Fruit fly (Drosophila melanogaster) whole organism, adult: ENCODE data around the gene Nab2.

Experiments used
- CG12768 ChIP-seq: fragments of 200-800 bp; sonication (Bioruptor generic); optimal IDR thresholded peaks from 2 replicates; lab custom pipeline; 2017; ENCODE audit warnings: missing biosample characterization, missing genetic modification characterization, mild to moderate bottlenecking, moderate library complexity, missing genetic modification reagents
- CG14711 ChIP-seq: fragments of 200-800 bp; sonication (Bioruptor generic); optimal IDR thresholded peaks from 2 replicates; lab custom pipeline; 2018; ENCODE audit warnings: missing biosample characterization, mild to moderate bottlenecking, missing genetic modification characterization, moderate library complexity
- CG1620 ChIP-seq: fragments of 200-800 bp; sonication (Bioruptor generic); optimal IDR thresholded peaks from 2 replicates; lab custom pipeline; 2016; ENCODE audit warnings: missing biosample characterization, missing genetic modification characterization
- CG33017 ChIP-seq: fragments of 200-800 bp; sonication (Bioruptor generic); optimal IDR thresholded peaks from 2 replicates; lab custom pipeline; 2018; ENCODE audit warnings: missing biosample characterization, mild to moderate bottlenecking, missing genetic modification characterization, moderate library complexity
- CG5204 ChIP-seq: fragments of 200-800 bp; sonication (Bioruptor generic); optimal IDR thresholded peaks from 2 replicates; lab custom pipeline; 2016; ENCODE audit warnings: missing biosample characterization, missing genetic modification characterization
- CG7045 ChIP-seq: fragments of 200-800 bp; sonication (Bioruptor generic); optimal IDR thresholded peaks from 2 replicates; lab custom pipeline; 2017; ENCODE audit warnings: missing biosample characterization, mild to moderate bottlenecking, missing genetic modification characterization
- CG7101 ChIP-seq: fragments of 200-800 bp; sonication (Bioruptor generic); optimal IDR thresholded peaks from 2 replicates; lab custom pipeline; 2018; ENCODE audit warnings: missing biosample characterization, mild to moderate bottlenecking, missing genetic modification characterization, moderate library complexity
- Clk ChIP-seq: fragments of 200-800 bp; sonication (Bioruptor generic); optimal IDR thresholded peaks from 2 replicates; lab custom pipeline; 2017; ENCODE audit warnings: missing biosample characterization, missing genetic modification characterization
- Crg-1 ChIP-seq: fragments of 200-800 bp; sonication (Bioruptor generic); optimal IDR thresholded peaks from 2 replicates; lab custom pipeline; 2016; ENCODE audit warnings: missing biosample characterization, missing genetic modification characterization
- Hr96 ChIP-seq: fragments of 200-800 bp; sonication (Bioruptor generic); optimal IDR thresholded peaks from 2 replicates; lab custom pipeline; 2016; ENCODE audit warnings: missing biosample characterization, missing genetic modification characterization
- Mnt ChIP-seq: fragments of 200-800 bp; sonication (Bioruptor generic); optimal IDR thresholded peaks from 2 replicates; lab custom pipeline; 2016; ENCODE audit warnings: missing biosample characterization, mild to moderate bottlenecking, missing genetic modification characterization
- bab1 ChIP-seq: fragments of 200-800 bp; sonication (Bioruptor generic); optimal IDR thresholded peaks from 3 replicates; lab custom pipeline; 2019; ENCODE audit warnings: missing biosample characterization, mild to moderate bottlenecking, missing genetic modification characterization, moderate library complexity
- cic ChIP-seq: fragments of 200-800 bp; sonication (Bioruptor generic); optimal IDR thresholded peaks from 2 replicates; lab custom pipeline; 2017; ENCODE audit warnings: missing biosample characterization, mild to moderate bottlenecking, missing genetic modification characterization, moderate library complexity
- cnc ChIP-seq, 2 experiments: fragments of >200 bp; optimal IDR thresholded peaks; 2 replicates each; lab custom pipeline; 2017
- kay ChIP-seq: fragments of 200-800 bp; sonication (Bioruptor generic); peaks from one replicate; lab custom pipeline; 2016; ENCODE audit warnings: missing biosample characterization, missing genetic modification characterization, borderline replicate concordance
- pad ChIP-seq: fragments of 200-800 bp; sonication (Bioruptor generic); optimal IDR thresholded peaks from 3 replicates; lab custom pipeline; 2017; ENCODE audit warnings: missing biosample characterization, missing genetic modification characterization, mild to moderate bottlenecking, moderate library complexity, missing genetic modification reagents
- tj ChIP-seq: fragments of 200-800 bp; sonication (Bioruptor generic); optimal IDR thresholded peaks from 3 replicates; lab custom pipeline; 2017; ENCODE audit warnings: missing biosample characterization, mild to moderate bottlenecking, missing genetic modification characterization, moderate library complexity
- toe ChIP-seq: fragments of 200-800 bp; sonication (Bioruptor generic); optimal IDR thresholded peaks from 2 replicates; lab custom pipeline; 2016; ENCODE audit warnings: missing biosample characterization, missing genetic modification characterization

The Nab2 gene

DNA sequence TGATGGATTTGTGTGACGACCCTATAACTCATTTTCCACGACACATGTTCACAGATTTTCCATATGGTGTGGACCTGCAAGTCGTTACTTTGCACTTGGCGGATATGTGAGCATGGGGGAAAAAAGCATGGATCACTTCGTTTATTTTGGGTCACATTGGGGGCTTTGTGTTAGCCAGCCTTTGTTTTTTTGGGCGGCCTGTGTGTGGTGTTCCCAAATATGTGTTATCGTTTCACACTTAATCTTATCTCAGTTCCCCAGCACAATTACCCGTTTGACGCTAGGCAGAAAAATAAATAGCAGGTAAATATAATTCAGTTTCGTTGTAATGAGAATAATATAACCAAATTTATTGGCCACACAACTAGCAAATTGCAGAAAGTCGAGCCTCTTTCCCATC lies 49.9 kb downstream of the Nab2 start:
- TF ChIP-seq Crg-1 (GFP tag; lab: Kevin White, UChicago), result no peak
- no peak for TF ChIP-seq Clk
- no peak for TF ChIP-seq cic (GFP tag; lab: Kevin White, UChicago)
- no peak for TF ChIP-seq CG5204 (GFP tag; lab: Kevin White, UChicago)
- TF ChIP-seq bab1, result no peak
- no peak for TF ChIP-seq CG14711 (tag; lab: Kevin White, UChicago)
- no peak for TF ChIP-seq CG7101
- no peak for TF ChIP-seq CG1620 (GFP tag; lab: Kevin White, UChicago)
- TF ChIP-seq CG7045 (GFP tag; lab: Kevin White, UChicago), result no peak
- no peak for TF ChIP-seq toe (GFP tag; lab: Kevin White, UChicago)
- TF ChIP-seq Mnt (GFP tag; lab: Kevin White, UChicago), result no peak
- no peak for TF ChIP-seq cnc (optimal IDR thresholded peaks at IDR 0.05; lab: Kevin White, UChicago)
- TF ChIP-seq CG12768 (GFP tag; lab: Kevin White, UChicago), result no peak
- no peak for TF ChIP-seq Hr96 (GFP tag; lab: Kevin White, UChicago)
- TF ChIP-seq CG33017 (tag; lab: Kevin White, UChicago), result no peak
- no peak for TF ChIP-seq kay (GFP tag; lab: Kevin White, UChicago)
- TF ChIP-seq pad, result no peak

DNA sequence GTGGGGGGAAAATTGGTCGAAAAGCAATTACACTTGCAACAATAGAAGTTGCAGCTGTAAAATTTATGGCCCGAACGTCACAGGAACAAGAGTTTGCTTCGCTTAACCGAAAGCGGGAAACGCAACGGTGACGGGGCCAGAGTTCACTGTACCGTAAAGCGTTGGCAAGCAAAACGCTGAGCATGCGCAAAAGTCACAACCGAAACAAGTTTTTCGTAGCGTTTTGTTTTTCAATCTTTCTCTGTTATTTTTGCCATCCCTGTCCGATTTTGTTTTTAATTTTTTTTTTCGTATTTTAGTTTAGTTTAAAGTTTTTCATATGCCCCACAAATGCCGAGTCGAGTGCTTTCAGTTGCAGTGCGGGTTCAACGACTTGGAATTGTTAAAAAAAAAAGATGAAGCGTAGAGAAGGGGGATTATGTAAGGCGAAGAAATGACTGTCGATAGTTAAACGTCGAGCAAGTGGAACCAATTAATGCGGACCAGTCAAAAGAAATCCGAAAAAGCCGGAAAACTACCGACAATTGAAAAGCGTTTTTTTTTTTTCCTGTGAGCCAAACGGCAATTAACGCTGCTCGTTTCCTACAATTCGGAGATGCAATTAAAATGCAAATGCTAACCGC lies 50.5 kb downstream of the Nab2 start:
- TF ChIP-seq Clk (no peak), tj (peak; percentile 94), Mnt (GFP tag; lab: Kevin White, UChicago) (no peak)

DNA sequence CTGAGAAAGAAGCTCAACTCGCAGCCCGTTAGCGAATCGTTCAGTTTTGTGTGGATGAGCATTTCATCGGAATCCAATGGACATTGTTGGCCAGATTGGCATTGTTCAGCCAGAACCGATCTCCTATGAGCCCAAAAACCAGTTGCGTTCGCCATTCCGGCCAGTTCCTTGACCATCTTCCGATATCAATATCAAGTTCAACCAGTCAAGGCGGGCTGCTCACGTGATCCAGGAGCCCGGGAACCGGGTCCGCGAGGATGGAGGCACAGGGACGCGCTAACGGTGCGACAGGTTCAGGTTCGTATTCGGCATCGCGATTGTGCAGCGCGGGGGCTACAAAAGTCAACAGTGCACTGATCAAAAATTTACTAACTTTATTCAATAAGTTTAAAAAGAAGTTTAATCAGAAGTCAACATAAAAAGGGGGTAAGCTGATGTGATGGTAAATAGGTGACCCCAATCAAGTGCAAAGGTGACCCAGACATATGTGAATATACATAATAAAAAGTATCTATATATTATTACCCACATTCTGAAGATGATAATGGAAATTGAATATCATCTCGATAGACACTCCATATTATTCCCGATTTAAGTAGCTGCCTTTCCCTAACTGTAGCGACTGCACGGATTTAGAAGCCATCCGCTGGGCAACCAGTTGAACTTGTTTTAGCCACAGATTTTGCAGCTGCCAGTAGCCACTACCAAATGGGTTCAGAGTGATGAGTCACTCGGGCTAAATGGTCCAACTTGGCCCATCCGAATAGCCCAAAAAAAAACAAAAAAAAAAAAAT lies 51.2 kb downstream of the Nab2 start:
- TF ChIP-seq cic (GFP tag; lab: Kevin White, UChicago), result no peak
- peak; percentile 18 for TF ChIP-seq tj
